Worm (Caenorhabditis elegans) whole organism, L4/young adult: ENCODE results near the gene Y59C2A.1.

Experiments used
- W03F9.2 ChIP-seq: fragments of 150-350 bp; optimal IDR thresholded peaks from 2 replicates; lab custom pipeline; 2014; ENCODE audit warnings: missing biosample characterization, missing genetic modification characterization
- dao-5 ChIP-seq: sonication (generic microtip); optimal IDR thresholded peaks from 2 replicates; lab custom pipeline; 2016; ENCODE audit warnings: missing genotype, missing genetic modification characterization, moderate library complexity, missing compliant biosample characterization
- him-1 ChIP-seq: sonication (generic microtip); optimal IDR thresholded peaks from 2 replicates; lab custom pipeline; 2016; ENCODE audit warnings: missing genotype, missing genetic modification reagents, missing genetic modification characterization, missing compliant biosample characterization

- TF ChIP-seq W03F9.2 (tag; lab: Kevin White, UChicago) (no peak), dao-5 (no peak), him-1 (tag; lab: Kevin White, UChicago) (no peak)
Measured at ce11 chrII:2168374-2168773, 39.5 kb upstream of the Y59C2A.1 start, which contains the start of gene fbxb-38.
